Worm (Caenorhabditis elegans) whole organism, early embryonic: Measurements from ENCODE around the gene clec-204.
A peak's percentile ranks its signal among the peaks of the same experiment; 100 is the strongest.

Source experiments
- B0310.2 ChIP-seq: sonication (generic microtip); optimal IDR thresholded peaks from 2 replicates; lab custom pipeline; 2016; ENCODE audit warnings: mild to moderate bottlenecking, missing genetic modification characterization, missing compliant biosample characterization
- F13C5.2 ChIP-seq: sonication (generic microtip); optimal IDR thresholded peaks from 2 replicates; lab custom pipeline; 2017; ENCODE audit warnings: mild to moderate bottlenecking, missing genetic modification characterization, inconsistent platforms, missing compliant biosample characterization
- aly-1 ChIP-seq: sonication (generic microtip); optimal IDR thresholded peaks from 2 replicates; lab custom pipeline; 2016; ENCODE audit warnings: missing genetic modification characterization, missing compliant biosample characterization
- ama-1 ChIP-seq: fragments of 150-350 bp; optimal IDR thresholded peaks from 2 replicates; lab custom pipeline; 2014
- ceh-13 ChIP-seq: fragments of 200-800 bp; sonication (Bioruptor generic); optimal IDR thresholded peaks from 2 replicates; lab custom pipeline; 2018; ENCODE audit warnings: mild to moderate bottlenecking, missing genetic modification characterization, missing compliant biosample characterization
- ceh-36 ChIP-seq: sonication (generic microtip); optimal IDR thresholded peaks from 2 replicates; lab custom pipeline; 2016; ENCODE audit warnings: missing genetic modification characterization, inconsistent platforms, missing compliant biosample characterization
- ets-7 ChIP-seq: sonication (generic microtip); optimal IDR thresholded peaks from 2 replicates; lab custom pipeline; 2016; ENCODE audit warnings: missing genotype, missing genetic modification characterization, missing compliant biosample characterization
- flt-1 ChIP-seq: fragments of 200-800 bp; sonication (Bioruptor generic); IDR thresholded peaks from 2 replicates; pipeline ENCODE4 v1.3.6; 2022; ENCODE audit warnings: missing genetic modification characterization, missing compliant biosample characterization
- hmbx-1 ChIP-seq: sonication (generic microtip); optimal IDR thresholded peaks from 2 replicates; lab custom pipeline; 2016; ENCODE audit warnings: mild to moderate bottlenecking, missing genetic modification characterization, missing compliant biosample characterization
- hmg-4 ChIP-seq: fragments of 200-800 bp; sonication (Bioruptor generic); optimal IDR thresholded peaks from 2 replicates; lab custom pipeline; 2018; ENCODE audit warnings: mild to moderate bottlenecking, missing genetic modification characterization, missing compliant biosample characterization
- hnd-1 ChIP-seq: sonication (generic microtip); optimal IDR thresholded peaks from 2 replicates; lab custom pipeline; 2016; ENCODE audit warnings: missing genetic modification characterization, missing compliant biosample characterization
- pes-1 ChIP-seq: fragments of 200-800 bp; sonication (Bioruptor generic); IDR thresholded peaks from 2 replicates; pipeline ENCODE4 v1.3.6; 2022; ENCODE audit warnings: missing genetic modification reagents, missing genetic modification characterization, missing compliant biosample characterization
- scrt-1 ChIP-seq: fragments of 200-800 bp; sonication (Bioruptor generic); IDR thresholded peaks from 2 replicates; pipeline ENCODE4 v1.3.6; 2022; ENCODE audit warnings: missing genetic modification characterization, missing compliant biosample characterization
- sea-1 ChIP-seq: fragments of 200-800 bp; sonication (Bioruptor generic); conservative IDR thresholded peaks from 2 replicates; pipeline ENCODE4 v1.3.6; 2022; ENCODE audit warnings: missing genetic modification characterization, missing compliant biosample characterization
- tbx-11 ChIP-seq: fragments of 200-800 bp; sonication (Bioruptor generic); IDR thresholded peaks from 2 replicates; pipeline ENCODE4 v1.3.6; 2022; ENCODE audit warnings: missing genetic modification characterization, missing compliant biosample characterization
- tbx-37 ChIP-seq: fragments of 200-800 bp; sonication (Bioruptor generic); conservative IDR thresholded peaks from 2 replicates; pipeline ENCODE4 v1.3.6; 2022; ENCODE audit warnings: missing genetic modification reagents, missing genetic modification characterization, missing compliant biosample characterization
- tra-4 ChIP-seq: sonication (generic microtip); optimal IDR thresholded peaks from 2 replicates; lab custom pipeline; 2017; ENCODE audit warnings: missing genetic modification characterization, missing compliant biosample characterization

clec-204 gene

DNA sequence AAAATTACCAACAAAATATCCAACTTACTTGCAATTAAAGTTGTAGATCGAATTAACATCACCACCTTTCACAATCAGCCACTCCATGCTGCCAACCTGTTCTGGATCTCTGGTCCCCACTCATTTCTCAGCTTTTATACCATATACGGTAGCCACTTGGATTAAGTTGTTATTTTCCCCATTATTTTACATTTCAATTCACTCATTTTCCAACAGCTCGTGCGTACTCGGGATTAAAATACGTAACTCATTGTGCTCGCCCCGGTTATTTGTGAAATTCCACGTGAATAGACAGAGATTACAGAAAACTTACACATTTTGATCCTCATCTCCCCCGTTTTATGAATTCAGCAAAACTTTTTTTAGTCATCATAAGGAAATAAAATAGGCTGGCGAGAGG, 46.1 kb downstream of the clec-204 start, which contains the start of gene srt-41:
TSS of gene srt-41 (minus strand) at position 101 of the 400 bp plus-strand sequence.
- TF ChIP-seq ceh-36 (no peak), tbx-11 (no peak), ceh-13 (GFP tag; lab: Kevin White, UChicago) (no peak), ets-7 (no peak), hmbx-1 (tag; lab: Kevin White, UChicago) (no peak), pes-1 (GFP tag; lab: Robert Waterston, UW) (no peak), hnd-1 (no peak)

DNA sequence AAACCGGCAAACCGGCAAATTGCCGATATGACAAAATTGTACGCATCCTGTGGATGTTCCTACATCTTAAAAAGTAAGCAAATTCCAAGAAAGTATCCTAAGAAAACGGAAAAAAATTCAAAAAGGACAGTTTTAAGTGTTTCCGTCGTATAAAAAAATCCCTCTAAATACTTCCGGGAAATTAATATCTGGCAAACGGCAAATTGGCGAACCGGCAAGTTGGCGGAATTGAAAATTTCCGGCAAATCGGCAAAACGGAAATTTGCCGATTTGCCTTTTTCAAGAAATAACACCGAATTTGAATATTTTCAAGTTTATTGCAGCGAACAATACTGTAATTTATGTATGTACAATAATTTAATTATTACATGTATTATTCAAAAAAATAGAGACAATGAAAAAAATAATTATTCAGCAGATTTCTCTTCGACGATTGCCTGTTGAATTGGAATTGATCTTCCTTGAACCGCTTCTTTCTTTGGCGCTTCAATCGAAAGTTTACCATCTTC, 47.1 kb downstream of the clec-204 start:
- no peak for TF ChIP-seq hnd-1
- TF ChIP-seq hmbx-1 (tag; lab: Kevin White, UChicago) = no peak
- no peak for TF ChIP-seq flt-1 (GFP tag; lab: Robert Waterston, UW)
- no peak for TF ChIP-seq tra-4
- no peak for TF ChIP-seq B0310.2 (tag; lab: Kevin White, UChicago)
- no peak for TF ChIP-seq pes-1 (GFP tag; lab: Robert Waterston, UW)
- no peak for TF ChIP-seq F13C5.2 (tag; lab: Kevin White, UChicago)
- TF ChIP-seq aly-1 (tag; lab: Kevin White, UChicago) = no peak
- TF ChIP-seq tbx-11 = no peak

- TF ChIP-seq B0310.2 (tag; lab: Kevin White, UChicago) (no peak), ama-1 (peak; percentile 76), ceh-13 (GFP tag; lab: Kevin White, UChicago) (no peak)
Observed at ce11 chrV:1804645-1805559, 47.9 kb downstream of the clec-204 start, which contains the start of the genes hsp-16.2 and hsp-16.41. hsp-16.2 (minus strand) TSS chrV:1804957. hsp-16.41 (plus strand) TSS chrV:1805178.

DNA sequence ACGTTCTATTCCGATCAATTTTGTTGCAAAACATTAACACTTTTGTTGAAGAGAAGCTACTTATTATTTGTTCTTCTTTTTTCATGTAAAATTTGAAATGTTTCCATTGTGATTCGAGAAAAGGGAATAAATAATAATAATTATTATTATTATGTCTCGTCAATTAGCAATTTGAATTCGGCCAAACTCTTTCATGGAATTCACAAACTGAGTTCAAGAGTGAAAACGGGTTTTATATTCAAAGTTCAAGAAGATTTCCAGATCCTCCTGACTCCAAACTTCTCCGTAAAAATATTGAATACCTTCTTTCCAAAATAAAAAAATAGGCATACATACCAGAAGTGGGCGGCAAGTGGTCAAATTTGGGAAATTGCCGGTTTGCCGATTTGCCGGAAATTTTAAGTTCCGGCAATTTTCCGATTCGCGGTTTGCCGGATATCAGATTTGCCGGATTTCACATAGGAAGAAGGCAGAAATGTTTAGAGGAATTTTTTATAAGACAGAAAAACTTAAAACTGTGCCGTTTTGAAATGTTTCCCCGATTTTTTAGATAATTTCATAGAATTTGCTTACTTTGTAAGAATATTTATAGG, 48.9 kb downstream of the clec-204 start:
- TF ChIP-seq sea-1 (GFP tag; lab: Robert Waterston, UW) = 0 out of 2 replicates have a peak, but pooled peaks have one; percentile 16
- TF ChIP-seq ceh-13 (GFP tag; lab: Kevin White, UChicago) = no peak
- no peak for TF ChIP-seq pes-1 (GFP tag; lab: Robert Waterston, UW)
- TF ChIP-seq ets-7 = no peak
- TF ChIP-seq tbx-11 = no peak

- TF ChIP-seq ets-7 (no peak), scrt-1 (GFP tag; lab: Robert Waterston, UW) (no peak), flt-1 (GFP tag; lab: Robert Waterston, UW) (no peak), aly-1 (tag; lab: Kevin White, UChicago) (no peak), tbx-11 (no peak), pes-1 (GFP tag; lab: Robert Waterston, UW) (no peak), ama-1 (no peak), F13C5.2 (tag; lab: Kevin White, UChicago) (no peak), sea-1 (GFP tag; lab: Robert Waterston, UW) (no peak), hmbx-1 (tag; lab: Kevin White, UChicago) (no peak), hmg-4 (no peak), ceh-36 (no peak), tbx-37 (GFP tag; lab: Robert Waterston, UW) (no peak), tra-4 (no peak), B0310.2 (tag; lab: Kevin White, UChicago) (no peak), ceh-13 (GFP tag; lab: Kevin White, UChicago) (no peak)
Observed at ce11 chrV:1807160-1807559, 50.2 kb downstream of the clec-204 start, which contains the start of gene srt-42. srt-42 (plus strand) TSS chrV:1807460.
